Fruit fly (Drosophila melanogaster): ENCODE results near the gene CG1738.

The CG1738 gene

DNA sequence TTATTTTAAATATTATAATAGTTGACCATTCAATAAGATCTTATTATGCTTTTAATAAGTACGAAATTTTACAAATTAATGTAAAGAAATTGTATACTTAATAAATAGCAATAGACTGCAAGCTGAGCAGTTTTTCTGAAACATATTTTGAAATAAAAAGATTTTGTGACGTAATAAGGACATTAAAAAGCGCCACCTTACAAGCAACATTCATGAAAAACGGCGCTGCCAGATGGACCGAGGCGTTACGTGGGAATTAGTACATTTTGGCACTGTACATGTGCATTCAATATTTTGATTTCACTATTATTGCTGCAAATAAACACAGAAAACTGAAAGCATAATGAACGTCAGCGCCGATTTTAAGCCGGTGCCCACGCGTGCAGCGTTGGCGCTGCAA, at the start of gene CG1738:
TSS of gene CG1738 (plus strand) at position 221 of the 400 bp plus-strand sequence.
- TF ChIP-seq tj (GFP tag; optimal IDR thresholded peaks at IDR 0.05) (no peak), Mnt (GFP tag; optimal IDR thresholded peaks at IDR 0.05) (peak; percentile 95), Hr96 (GFP tag; optimal IDR thresholded peaks at IDR 0.05) (no peak), CG14711 (tag; optimal IDR thresholded peaks at IDR 0.05) (peak; percentile 55), CG7101 (tag; optimal IDR thresholded peaks at IDR 0.05) (peak; percentile 52), CG12768 (GFP tag; optimal IDR thresholded peaks at IDR 0.05) (no peak), CG11617 (GFP tag; optimal IDR thresholded peaks at IDR 0.05) (peak; percentile 9)

DNA sequence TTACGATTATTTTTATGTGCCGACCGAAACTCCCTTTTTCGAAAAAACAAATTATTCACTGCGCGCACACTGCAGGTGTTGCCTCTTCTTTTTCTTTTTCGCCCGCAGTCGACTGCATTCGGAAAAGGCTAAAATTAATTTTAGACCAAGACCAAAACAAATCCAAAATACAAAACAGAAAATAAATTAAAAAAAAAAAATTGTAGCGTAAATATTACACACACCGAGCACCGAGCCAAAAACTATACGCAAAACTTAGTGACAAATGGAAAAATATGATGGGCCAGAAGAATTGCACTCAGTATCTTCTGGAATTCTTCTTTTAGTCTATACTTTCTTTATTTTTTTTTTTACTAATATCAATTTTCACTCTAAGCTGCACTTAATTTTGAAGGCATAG, 46.2 kb upstream of the CG1738 start, which contains the start of gene CG44422:
TSS of gene CG44422 (minus strand) at position 101 of the 400 bp plus-strand sequence.
- TF ChIP-seq CG1620 (GFP tag; optimal IDR thresholded peaks at IDR 0.05) (no peak), toe (GFP tag; optimal IDR thresholded peaks at IDR 0.05) (no peak), Clk (GFP tag; optimal IDR thresholded peaks at IDR 0.05) (no peak), CG7101 (tag; optimal IDR thresholded peaks at IDR 0.05) (no peak)

DNA sequence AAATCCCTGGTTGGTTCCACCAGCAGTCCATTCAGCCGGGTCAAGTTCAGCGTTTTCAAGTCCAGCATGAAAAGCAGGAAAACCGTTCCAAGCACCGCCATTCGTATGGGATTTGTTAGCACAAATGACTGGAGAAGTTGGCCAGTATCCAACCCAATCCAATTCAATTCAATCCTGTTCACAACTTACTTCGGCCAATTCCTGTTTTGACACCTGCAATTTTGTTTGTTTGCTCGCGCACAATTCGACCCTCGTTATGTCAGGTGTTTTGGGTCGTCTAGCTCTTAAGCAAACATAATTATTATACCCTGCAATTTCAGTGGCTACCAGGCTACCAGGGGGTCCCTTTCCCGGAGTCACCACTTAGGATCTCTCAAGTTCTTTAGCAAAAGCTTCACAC, 37.7 kb upstream of the CG1738 start, which contains the start of gene Ir10a:
TSS of gene Ir10a (minus strand) at position 101 of the 400 bp plus-strand sequence.
- TF ChIP-seq ovo (GFP tag; optimal IDR thresholded peaks at IDR 0.05) (no peak), cnc (optimal IDR thresholded peaks at IDR 0.05) (no peak), cic (GFP tag; optimal IDR thresholded peaks at IDR 0.05) (no peak), Hr96 (GFP tag; optimal IDR thresholded peaks at IDR 0.05) (no peak), kay (GFP tag; ENCODE audit: borderline replicate concordance) (no peak), Mnt (GFP tag; optimal IDR thresholded peaks at IDR 0.05) (no peak), CG5204 (GFP tag; optimal IDR thresholded peaks at IDR 0.05) (no peak), CG14711 (tag; optimal IDR thresholded peaks at IDR 0.05) (no peak), CG1620 (GFP tag; optimal IDR thresholded peaks at IDR 0.05) (no peak), CG33017 (tag; optimal IDR thresholded peaks at IDR 0.05) (no peak), bab1 (GFP tag; optimal IDR thresholded peaks at IDR 0.05) (no peak), tj (GFP tag; optimal IDR thresholded peaks at IDR 0.05) (no peak), pad (GFP tag; optimal IDR thresholded peaks at IDR 0.05) (no peak), CG12768 (GFP tag; optimal IDR thresholded peaks at IDR 0.05) (no peak)

DNA sequence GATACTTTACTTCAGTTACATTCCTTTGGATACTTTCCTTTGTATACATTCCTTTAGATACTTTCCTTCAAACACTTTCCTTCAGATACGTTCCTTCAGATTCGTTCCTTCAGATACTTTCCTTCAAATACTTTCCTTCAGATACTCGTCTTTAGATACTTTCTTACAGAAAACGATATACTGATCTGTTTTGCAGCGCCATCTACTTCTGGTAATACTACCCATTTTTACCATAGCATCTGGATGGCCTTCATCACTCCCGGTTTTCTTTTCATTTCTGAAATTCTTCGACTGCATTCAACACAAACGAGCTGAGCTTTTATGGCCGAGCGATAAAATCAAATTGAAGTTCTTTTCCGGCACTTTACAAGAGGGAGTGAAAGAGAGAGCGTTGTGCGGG, 28.9 kb upstream of the CG1738 start:
- TF ChIP-seq Crg-1 (GFP tag; optimal IDR thresholded peaks at IDR 0.05): no peak

DNA sequence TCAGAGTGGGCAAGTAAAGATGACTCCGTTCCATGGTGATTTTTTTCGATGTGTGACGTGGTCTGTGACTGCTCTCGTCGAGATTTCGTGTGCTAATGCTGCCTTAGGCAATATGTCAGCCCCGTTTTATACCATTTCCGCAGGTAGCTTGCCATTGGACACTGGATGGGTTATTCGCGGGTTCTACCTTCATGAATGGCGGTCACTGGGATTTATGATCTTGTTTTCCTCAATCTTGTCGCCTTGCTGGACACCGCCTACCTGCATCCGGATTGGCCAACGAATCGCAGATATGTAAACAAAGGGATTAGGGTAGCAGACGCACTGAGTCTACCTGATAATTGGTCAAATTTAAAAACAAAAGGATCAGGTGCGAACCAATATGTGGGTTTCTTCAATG, 26.6 kb upstream of the CG1738 start, which contains the start of gene sisA:
TSS of gene sisA (minus strand) at position 101 of the 400 bp plus-strand sequence.
- TF ChIP-seq CG7101 (tag; optimal IDR thresholded peaks at IDR 0.05) (no peak), kay (GFP tag; ENCODE audit: borderline replicate concordance) (no peak), CG14711 (tag; optimal IDR thresholded peaks at IDR 0.05) (no peak), CG7045 (GFP tag; optimal IDR thresholded peaks at IDR 0.05) (no peak), CG1620 (GFP tag; optimal IDR thresholded peaks at IDR 0.05) (no peak), bab1 (GFP tag; optimal IDR thresholded peaks at IDR 0.05) (no peak), CG11617 (GFP tag; optimal IDR thresholded peaks at IDR 0.05) (no peak), CG5204 (GFP tag; optimal IDR thresholded peaks at IDR 0.05) (no peak), toe (GFP tag; optimal IDR thresholded peaks at IDR 0.05) (no peak), Clk (GFP tag; optimal IDR thresholded peaks at IDR 0.05) (no peak), CG33017 (tag; optimal IDR thresholded peaks at IDR 0.05) (no peak), Hr96 (GFP tag; optimal IDR thresholded peaks at IDR 0.05) (no peak), Mnt (GFP tag; optimal IDR thresholded peaks at IDR 0.05) (no peak), cnc (optimal IDR thresholded peaks at IDR 0.05) (no peak), Crg-1 (GFP tag; optimal IDR thresholded peaks at IDR 0.05) (no peak), CG12768 (GFP tag; optimal IDR thresholded peaks at IDR 0.05) (no peak), pad (GFP tag; optimal IDR thresholded peaks at IDR 0.05) (no peak), cic (GFP tag; optimal IDR thresholded peaks at IDR 0.05) (no peak), tj (GFP tag; optimal IDR thresholded peaks at IDR 0.05) (no peak), ovo (GFP tag; optimal IDR thresholded peaks at IDR 0.05) (no peak)

DNA sequence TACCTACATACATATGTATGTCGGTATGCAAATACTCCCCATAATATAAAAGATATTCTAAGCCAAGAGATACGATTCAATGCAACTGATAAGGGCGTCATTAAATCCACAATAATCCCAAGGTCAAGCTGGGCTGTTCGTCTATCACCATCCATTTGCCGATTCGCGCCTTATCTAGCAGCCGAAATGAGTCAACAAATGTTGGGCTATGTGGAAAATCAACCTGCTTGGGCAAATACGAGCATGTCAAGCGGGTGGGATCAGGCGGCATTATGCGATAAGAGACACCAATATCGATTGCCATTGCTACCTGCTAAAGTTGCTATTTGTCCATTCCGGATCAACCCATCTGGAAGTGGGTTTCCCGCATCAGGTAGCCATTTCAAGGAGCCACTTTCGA, 26.2 kb upstream of the CG1738 start:
- no peak for TF ChIP-seq CG5204 (GFP tag; optimal IDR thresholded peaks at IDR 0.05)
- no peak for TF ChIP-seq Crg-1 (GFP tag; optimal IDR thresholded peaks at IDR 0.05)
- TF ChIP-seq CG7101 (tag; optimal IDR thresholded peaks at IDR 0.05): no peak
- no peak for TF ChIP-seq tj (GFP tag; optimal IDR thresholded peaks at IDR 0.05)
- TF ChIP-seq CG7045 (GFP tag; optimal IDR thresholded peaks at IDR 0.05): no peak
- no peak for TF ChIP-seq CG11617 (GFP tag; optimal IDR thresholded peaks at IDR 0.05)
- TF ChIP-seq CG14711 (tag; optimal IDR thresholded peaks at IDR 0.05): no peak

DNA sequence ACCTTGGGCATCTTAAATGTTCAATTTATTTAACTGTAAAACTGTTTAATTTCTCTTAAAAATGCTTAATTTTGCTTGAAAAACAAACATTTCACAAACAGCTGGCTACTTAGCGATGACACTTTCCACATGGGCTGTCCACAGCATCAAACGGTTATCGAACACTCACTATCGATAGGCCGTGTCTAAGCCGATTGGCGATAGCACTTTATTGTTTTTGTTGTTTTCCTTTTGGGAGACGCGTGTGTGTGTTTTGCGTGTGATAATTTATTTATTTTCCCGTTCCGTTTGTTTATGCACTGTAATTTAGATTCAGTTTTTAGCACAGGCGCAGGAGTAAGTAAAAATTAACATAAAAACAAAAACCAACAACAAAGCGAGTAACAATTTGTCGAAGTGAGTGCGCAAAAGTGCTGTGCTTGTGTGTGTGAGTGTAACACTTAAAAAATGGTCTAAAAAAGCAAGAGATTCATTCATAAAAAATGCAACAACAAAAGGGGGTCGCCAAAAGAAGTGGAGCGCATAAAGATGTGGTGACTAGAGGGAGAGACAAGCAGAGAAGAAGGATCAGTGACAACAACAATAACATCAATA, 23.6 kb upstream of the CG1738 start, which contains the start of gene Gapvd1:
TSS of gene Gapvd1 (plus strand) at position 211 of the 594 bp plus-strand sequence.
- TF ChIP-seq tj (GFP tag; optimal IDR thresholded peaks at IDR 0.05): no peak
- no peak for TF ChIP-seq cic (GFP tag; optimal IDR thresholded peaks at IDR 0.05)
- no peak for TF ChIP-seq CG33017 (tag; optimal IDR thresholded peaks at IDR 0.05)
- TF ChIP-seq pad (GFP tag; optimal IDR thresholded peaks at IDR 0.05): no peak
- TF ChIP-seq CG7101 (tag; optimal IDR thresholded peaks at IDR 0.05): peak; percentile 14
- no peak for TF ChIP-seq CG5204 (GFP tag; optimal IDR thresholded peaks at IDR 0.05)
- TF ChIP-seq CG1620 (GFP tag; optimal IDR thresholded peaks at IDR 0.05): peak; percentile 20
- TF ChIP-seq Mnt (GFP tag; optimal IDR thresholded peaks at IDR 0.05): peak; percentile 78
- TF ChIP-seq kay (GFP tag; ENCODE audit: borderline replicate concordance): no peak
- TF ChIP-seq cnc (optimal IDR thresholded peaks at IDR 0.05): no peak
- no peak for TF ChIP-seq ovo (GFP tag; optimal IDR thresholded peaks at IDR 0.05)
- no peak for TF ChIP-seq Crg-1 (GFP tag; optimal IDR thresholded peaks at IDR 0.05)
- peak; percentile 21 for TF ChIP-seq CG14711 (tag; optimal IDR thresholded peaks at IDR 0.05)
- no peak for TF ChIP-seq toe (GFP tag; optimal IDR thresholded peaks at IDR 0.05)
- no peak for TF ChIP-seq Hr96 (GFP tag; optimal IDR thresholded peaks at IDR 0.05)
- peak; percentile 59 for TF ChIP-seq bab1 (GFP tag; optimal IDR thresholded peaks at IDR 0.05)
- no peak for TF ChIP-seq Clk (GFP tag; optimal IDR thresholded peaks at IDR 0.05)
- TF ChIP-seq CG11617 (GFP tag; optimal IDR thresholded peaks at IDR 0.05): peak; percentile 12
